Worm (Caenorhabditis elegans) whole organism, young adult: Measurements from ENCODE around the gene F11D11.21.

Experiments
- B0261.1 ChIP-seq: sonication (generic microtip); optimal IDR thresholded peaks from 2 replicates; lab custom pipeline; 2016; ENCODE audit warnings: mild to moderate bottlenecking, missing genetic modification characterization, moderate library complexity, missing compliant biosample characterization
- B0336.3 ChIP-seq: fragments of 200-800 bp; sonication (Bioruptor generic); IDR thresholded peaks from 2 replicates; pipeline ENCODE4 v1.3.6; 2022; ENCODE audit warnings: missing genetic modification characterization, missing compliant biosample characterization
- D2030.7 ChIP-seq: fragments of 200-800 bp; sonication (Bioruptor generic); IDR thresholded peaks from 2 replicates; pipeline ENCODE4 v1.3.6; 2022; ENCODE audit warnings: missing genetic modification reagents, missing genetic modification characterization, missing compliant biosample characterization
- F49E8.2 ChIP-seq: sonication (generic microtip); optimal IDR thresholded peaks from 3 replicates; lab custom pipeline; 2017; ENCODE audit warnings: missing genetic modification characterization, mild to moderate bottlenecking, missing compliant biosample characterization, antibody characterized with exemption, moderate library complexity; ENCODE audit not compliant: insufficient read depth
- F52B5.7 ChIP-seq: sonication (generic microtip); optimal IDR thresholded peaks from 2 replicates; lab custom pipeline; 2016; ENCODE audit warnings: mild to moderate bottlenecking, missing genetic modification characterization, missing compliant biosample characterization
- K11D2.4 ChIP-seq: fragments of 200-800 bp; sonication (Bioruptor generic); IDR thresholded peaks from 2 replicates; pipeline ENCODE4 v1.3.6; 2022; ENCODE audit warnings: missing genetic modification reagents, missing genetic modification characterization, missing compliant biosample characterization
- K12H6.12 ChIP-seq: fragments of 200-800 bp; sonication (Bioruptor generic); optimal IDR thresholded peaks from 2 replicates; lab custom pipeline; 2018; ENCODE audit warnings: mild to moderate bottlenecking, missing genetic modification characterization, missing compliant biosample characterization
- Y56A3A.18 ChIP-seq: fragments of 200-800 bp; sonication (Bioruptor generic); IDR thresholded peaks from 2 replicates; pipeline ENCODE4 v1.3.6; 2022; ENCODE audit warnings: missing genetic modification reagents, missing genetic modification characterization, missing compliant biosample characterization
- Y95B8A.8 ChIP-seq: fragments of 200-800 bp; sonication (Bioruptor generic); IDR thresholded peaks from 2 replicates; pipeline ENCODE4 v1.3.6; 2022; ENCODE audit warnings: missing genetic modification reagents, missing genetic modification characterization, missing compliant biosample characterization
- akir-1 ChIP-seq: fragments of 200-800 bp; sonication (Bioruptor generic); optimal IDR thresholded peaks from 2 replicates; lab custom pipeline; 2018; ENCODE audit warnings: mild to moderate bottlenecking, missing genetic modification characterization, moderate library complexity, missing compliant biosample characterization
- ama-1 ChIP-seq, 3 experiments: fragments of 150-350 bp in 1 of 3; sonication (generic microtip) in 2 of 3; optimal IDR thresholded peaks; 2 replicates each; lab custom pipeline; 2014 to 2018; ENCODE audit warnings: missing biosample characterization in 2 of 3, missing genetic modification characterization in 2 of 3, missing genetic modification reagents in 2 of 3
- aptf-3 ChIP-seq: fragments of 200-800 bp; sonication (Bioruptor generic); IDR thresholded peaks from 2 replicates; pipeline ENCODE4 v1.3.6; 2022; ENCODE audit warnings: missing genetic modification characterization, missing compliant biosample characterization
- attf-3 ChIP-seq: fragments of 200-800 bp; sonication (Bioruptor generic); conservative IDR thresholded peaks from 2 replicates; pipeline ENCODE4 v1.3.6; 2022; ENCODE audit warnings: missing genetic modification reagents, missing genetic modification characterization, missing compliant biosample characterization
- attf-6 ChIP-seq: fragments of 200-800 bp; sonication (Bioruptor generic); IDR thresholded peaks from 2 replicates; pipeline ENCODE4 v1.3.6; 2022; ENCODE audit warnings: missing genetic modification reagents, missing genetic modification characterization, missing compliant biosample characterization
- bed-1 ChIP-seq: fragments of 200-800 bp; sonication (Bioruptor generic); IDR thresholded peaks from 2 replicates; pipeline ENCODE4 v1.3.6; 2022; ENCODE audit warnings: missing genetic modification reagents, missing genetic modification characterization, missing compliant biosample characterization
- ceh-100 ChIP-seq: fragments of 200-800 bp; sonication (Bioruptor generic); IDR thresholded peaks from 2 replicates; pipeline ENCODE4 v1.3.6; 2022; ENCODE audit warnings: missing genetic modification reagents, missing genetic modification characterization, missing compliant biosample characterization
- die-1 ChIP-seq: sonication (generic microtip); optimal IDR thresholded peaks from 2 replicates; lab custom pipeline; 2016; ENCODE audit warnings: missing genotype, mild to moderate bottlenecking, missing genetic modification characterization, missing compliant biosample characterization
- dox-1 ChIP-seq: fragments of 200-800 bp; sonication (Bioruptor generic); IDR thresholded peaks from 2 replicates; pipeline ENCODE4 v1.3.6; 2022; ENCODE audit warnings: missing genetic modification reagents, missing genetic modification characterization, missing compliant biosample characterization
- dpff-1 ChIP-seq: sonication (generic microtip); optimal IDR thresholded peaks from 2 replicates; lab custom pipeline; 2017; ENCODE audit warnings: mild to moderate bottlenecking, missing genetic modification characterization, missing compliant biosample characterization
- dpl-1 ChIP-seq: fragments of 150-350 bp; optimal IDR thresholded peaks from 2 replicates; lab custom pipeline; 2014; ENCODE audit warnings: missing biosample characterization, missing genetic modification reagents, missing genetic modification characterization
- egl-18 ChIP-seq: fragments of 200-800 bp; sonication (Bioruptor generic); IDR thresholded peaks from 2 replicates; pipeline ENCODE4 v1.3.6; 2022; ENCODE audit warnings: missing genetic modification reagents, missing genetic modification characterization, missing compliant biosample characterization
- egl-44 ChIP-seq: fragments of 200-800 bp; sonication (Bioruptor generic); IDR thresholded peaks from 2 replicates; pipeline ENCODE4 v1.3.6; 2022; ENCODE audit warnings: missing genetic modification reagents, missing genetic modification characterization, missing compliant biosample characterization
- egrh-3 ChIP-seq: fragments of 200-800 bp; sonication (Bioruptor generic); IDR thresholded peaks from 2 replicates; pipeline ENCODE4 v1.3.6; 2022; ENCODE audit warnings: missing genetic modification reagents, missing genetic modification characterization, missing compliant biosample characterization
- gei-17 ChIP-seq: fragments of 200-800 bp; sonication (Bioruptor generic); optimal IDR thresholded peaks from 2 replicates; lab custom pipeline; 2018; ENCODE audit warnings: mild to moderate bottlenecking, missing genetic modification characterization, missing compliant biosample characterization
- him-1 ChIP-seq: sonication (generic microtip); optimal IDR thresholded peaks from 2 replicates; lab custom pipeline; 2016; ENCODE audit warnings: missing genotype, missing genetic modification reagents, missing genetic modification characterization, missing compliant biosample characterization
- hlh-12 ChIP-seq: sonication (generic microtip); optimal IDR thresholded peaks from 2 replicates; lab custom pipeline; 2016; ENCODE audit warnings: missing genetic modification characterization, missing compliant biosample characterization
- hmg-20 ChIP-seq: fragments of 200-800 bp; sonication (Bioruptor generic); IDR thresholded peaks from 2 replicates; pipeline ENCODE4 v1.3.6; 2022; ENCODE audit warnings: missing genetic modification reagents, missing genetic modification characterization, missing compliant biosample characterization
- hrde-1 ChIP-seq: sonication (generic microtip); optimal IDR thresholded peaks from 2 replicates; lab custom pipeline; 2016; ENCODE audit warnings: missing genetic modification characterization, mild to moderate bottlenecking, missing compliant biosample characterization, moderate library complexity, missing genotype, missing genetic modification reagents, borderline replicate concordance
- lin-26 ChIP-seq: fragments of 200-800 bp; sonication (Bioruptor generic); IDR thresholded peaks from 2 replicates; pipeline ENCODE4 v1.3.6; 2022; ENCODE audit warnings: missing genetic modification reagents, missing genetic modification characterization, missing compliant biosample characterization
- lir-1 ChIP-seq: fragments of 200-800 bp; sonication (Bioruptor generic); conservative IDR thresholded peaks from 2 replicates; pipeline ENCODE4 v1.3.6; 2022; ENCODE audit warnings: missing genetic modification reagents, missing genetic modification characterization, missing compliant biosample characterization
- lsl-1 ChIP-seq: fragments of 200-800 bp; sonication (Bioruptor generic); optimal IDR thresholded peaks from 2 replicates; lab custom pipeline; 2018; ENCODE audit warnings: mild to moderate bottlenecking, missing genetic modification characterization, moderate library complexity, missing compliant biosample characterization
- nfya-1 ChIP-seq: sonication (generic microtip); optimal IDR thresholded peaks from 2 replicates; lab custom pipeline; 2017; ENCODE audit warnings: antibody characterized with exemption, missing compliant biosample characterization, missing genetic modification characterization, borderline replicate concordance; ENCODE audit not compliant: insufficient read depth
- nfya-2 ChIP-seq: fragments of 200-800 bp; sonication (Bioruptor generic); IDR thresholded peaks from 2 replicates; pipeline ENCODE4 v1.3.6; 2022; ENCODE audit warnings: missing genetic modification reagents, missing genetic modification characterization, missing compliant biosample characterization
- nfyb-1 ChIP-seq: fragments of 200-800 bp; sonication (Bioruptor generic); IDR thresholded peaks from 2 replicates; pipeline ENCODE4 v1.3.6; 2022; ENCODE audit warnings: missing genetic modification reagents, missing genetic modification characterization, missing compliant biosample characterization
- nhr-120 ChIP-seq: fragments of 200-800 bp; sonication (Bioruptor generic); IDR thresholded peaks from 2 replicates; pipeline ENCODE4 v1.3.6; 2022; ENCODE audit warnings: missing genetic modification characterization, missing compliant biosample characterization
- pha-4 ChIP-seq: fragments of 150-350 bp; sonication (generic microtip); optimal IDR thresholded peaks from 2 replicates; lab custom pipeline; 2014; ENCODE audit warnings: missing biosample characterization, missing genetic modification reagents, missing genetic modification characterization
- rpc-1 ChIP-seq, 2 experiments: fragments of 150-350 bp in 1 of 2; sonication (generic microtip) in 1 of 2; optimal IDR thresholded peaks; 2 replicates each; lab custom pipeline; 2014 to 2018; ENCODE audit warnings: missing biosample characterization in 1 of 2, missing genetic modification characterization in 1 of 2, missing genetic modification reagents in 1 of 2, missing genotype in 1 of 2
- sea-2 ChIP-seq: fragments of 200-800 bp; sonication (Bioruptor generic); IDR thresholded peaks from 2 replicates; pipeline ENCODE4 v1.3.6; 2022; ENCODE audit warnings: missing genetic modification characterization, missing compliant biosample characterization
- snpc-1.1 ChIP-seq: sonication (generic microtip); optimal IDR thresholded peaks from 2 replicates; lab custom pipeline; 2017; ENCODE audit warnings: missing genetic modification characterization, mild to moderate bottlenecking, missing compliant biosample characterization, antibody characterized with exemption, moderate library complexity, missing genotype, missing genetic modification reagents; ENCODE audit not compliant: insufficient read depth
- snpc-1.3 ChIP-seq: sonication (generic microtip); optimal IDR thresholded peaks from 2 replicates; lab custom pipeline; 2017; ENCODE audit warnings: missing genetic modification characterization, mild to moderate bottlenecking, missing compliant biosample characterization, antibody characterized with exemption, moderate library complexity, missing genotype, missing genetic modification reagents; ENCODE audit not compliant: insufficient read depth
- snpc-3.4 ChIP-seq: sonication (generic microtip); optimal IDR thresholded peaks from 2 replicates; lab custom pipeline; 2017; ENCODE audit warnings: missing genetic modification characterization, mild to moderate bottlenecking, missing compliant biosample characterization, antibody characterized with exemption, moderate library complexity, missing genotype, missing genetic modification reagents
- snpc-4 ChIP-seq, 5 experiments: fragments of 150-350 bp in 1 of 5; sonication (generic microtip) in 4 of 5; optimal IDR thresholded peaks; 2 replicates each; lab custom pipeline; 2014 to 2018; ENCODE audit warnings: missing genetic modification characterization in 5 of 5, missing biosample characterization in 3 of 5, antibody characterized with exemption in 2 of 5, mild to moderate bottlenecking in 2 of 5, missing compliant biosample characterization in 2 of 5, missing genotype in 2 of 5, moderate library complexity in 2 of 5, missing genetic modification reagents in 1 of 5
- somi-1 ChIP-seq: fragments of 200-800 bp; sonication (Bioruptor generic); optimal IDR thresholded peaks from 2 replicates; lab custom pipeline; 2018; ENCODE audit warnings: mild to moderate bottlenecking, missing genetic modification characterization, missing compliant biosample characterization
- unc-62 ChIP-seq: fragments of 150-350 bp; optimal IDR thresholded peaks from 2 replicates; lab custom pipeline; 2014; ENCODE audit warnings: missing biosample characterization, missing genetic modification reagents, missing genetic modification characterization
- ztf-18 ChIP-seq: sonication (generic microtip); optimal IDR thresholded peaks from 2 replicates; lab custom pipeline; 2016; ENCODE audit warnings: missing genotype, mild to moderate bottlenecking, missing genetic modification characterization, missing compliant biosample characterization
- ztf-22 ChIP-seq: fragments of 200-800 bp; sonication (Bioruptor generic); optimal IDR thresholded peaks from 2 replicates; lab custom pipeline; 2018; ENCODE audit warnings: mild to moderate bottlenecking, missing genetic modification characterization, moderate library complexity, missing compliant biosample characterization
- ztf-26 ChIP-seq: sonication (generic microtip); optimal IDR thresholded peaks from 2 replicates; lab custom pipeline; 2017; ENCODE audit warnings: missing genetic modification characterization, missing compliant biosample characterization

Gene F11D11.21

ce11 chrV:18712118-18712517, 38.2 kb downstream of the F11D11.21 start:
- TF ChIP-seq F49E8.2 (tag; lab: Kevin White, UChicago) (peak; percentile 1), hrde-1 (peak; percentile 43), ama-1 (optimal IDR thresholded peaks at IDR 0.05; lab: Kevin White, UChicago) (no peak), ama-1 (GFP tag; optimal IDR thresholded peaks at IDR 0.05; lab: Kevin White, UChicago) (peak in 1 of 2 experiments; percentile 5), akir-1 (GFP tag; lab: Kevin White, UChicago) (no peak), nhr-120 (peak; percentile 95; the same call in 1 of the 2 replicates), hlh-12 (tag; lab: Kevin White, UChicago) (peak; percentile 53), snpc-4 (GFP tag; optimal IDR thresholded peaks at IDR 0.05; lab: Kevin White, UChicago) (no peak), snpc-4 (tag; optimal IDR thresholded peaks at IDR 0.05; lab: Kevin White, UChicago) (peak in 1 of 4 experiments; percentile 52), hmg-20 (GFP tag; lab: Robert Waterston, UW) (no peak), ztf-18 (peak; percentile 87), him-1 (tag; lab: Kevin White, UChicago) (peak; percentile 22), D2030.7 (GFP tag; lab: Robert Waterston, UW) (peak; percentile 24; the same call in 1 of the 2 replicates), ztf-26 (tag; lab: Kevin White, UChicago) (no peak), somi-1 (GFP tag; lab: Kevin White, UChicago) (no peak), attf-6 (GFP tag; lab: Robert Waterston, UW) (no peak), rpc-1 (optimal IDR thresholded peaks at IDR 0.05; lab: Kevin White, UChicago) (peak; percentile 37), rpc-1 (tag; optimal IDR thresholded peaks at IDR 0.05; lab: Kevin White, UChicago) (peak; percentile 75), B0336.3 (no peak), egrh-3 (no peak), pha-4 (tag; lab: Kevin White, UChicago) (no peak), egl-18 (GFP tag; lab: Robert Waterston, UW) (no peak), K12H6.12 (no peak), snpc-1.3 (tag; lab: Kevin White, UChicago) (no peak), gei-17 (GFP tag; lab: Kevin White, UChicago) (no peak), bed-1 (GFP tag; lab: Robert Waterston, UW) (peak; percentile 97), egl-44 (peak; percentile 69; the same call in 1 of the 2 replicates), sea-2 (no peak), B0261.1 (peak; percentile 24), snpc-3.4 (tag; lab: Kevin White, UChicago) (no peak), die-1 (peak; percentile 24)

- TF ChIP-seq ceh-100 (GFP tag; lab: Robert Waterston, UW): no peak
- TF ChIP-seq dpff-1 (tag; lab: Kevin White, UChicago): no peak
- TF ChIP-seq unc-62 (GFP tag; lab: Kevin White, UChicago): no peak
- TF ChIP-seq K11D2.4: no peak
- TF ChIP-seq nfyb-1 (GFP tag; lab: Robert Waterston, UW): no peak
- no peak for TF ChIP-seq nfya-2
- TF ChIP-seq snpc-1.1 (tag; lab: Kevin White, UChicago): no peak
- TF ChIP-seq Y56A3A.18: no peak
- no peak for TF ChIP-seq attf-3 (GFP tag; lab: Robert Waterston, UW)
- TF ChIP-seq nhr-120: peak; percentile 78; the same call in 1 of the 2 replicates
- TF ChIP-seq dox-1 (GFP tag; lab: Robert Waterston, UW): no peak
- no peak for TF ChIP-seq lir-1 (GFP tag; lab: Robert Waterston, UW)
- peak; percentile 32; the same call in 1 of the 2 replicates for TF ChIP-seq aptf-3 (GFP tag; lab: Robert Waterston, UW)
- TF ChIP-seq sea-2: no peak
- TF ChIP-seq nfya-1: peak; percentile 41
- no peak for TF ChIP-seq lin-26
- TF ChIP-seq ztf-26 (tag; lab: Kevin White, UChicago): no peak
- TF ChIP-seq F52B5.7: no peak
- TF ChIP-seq die-1: no peak
- TF ChIP-seq ztf-22 (GFP tag; lab: Kevin White, UChicago): no peak
- no peak for TF ChIP-seq Y95B8A.8
- no peak for TF ChIP-seq dpl-1
- no peak for TF ChIP-seq K12H6.12
- no peak for TF ChIP-seq lsl-1 (GFP tag; lab: Kevin White, UChicago)
Measured at ce11 chrV:18711362-18711761, 39.0 kb downstream of the F11D11.21 start.
